Worm (Caenorhabditis elegans): Measurements from ENCODE around the gene prp-6.
A peak's percentile ranks its signal among the peaks of the same experiment; 100 is the strongest.

prp-6 gene

DNA sequence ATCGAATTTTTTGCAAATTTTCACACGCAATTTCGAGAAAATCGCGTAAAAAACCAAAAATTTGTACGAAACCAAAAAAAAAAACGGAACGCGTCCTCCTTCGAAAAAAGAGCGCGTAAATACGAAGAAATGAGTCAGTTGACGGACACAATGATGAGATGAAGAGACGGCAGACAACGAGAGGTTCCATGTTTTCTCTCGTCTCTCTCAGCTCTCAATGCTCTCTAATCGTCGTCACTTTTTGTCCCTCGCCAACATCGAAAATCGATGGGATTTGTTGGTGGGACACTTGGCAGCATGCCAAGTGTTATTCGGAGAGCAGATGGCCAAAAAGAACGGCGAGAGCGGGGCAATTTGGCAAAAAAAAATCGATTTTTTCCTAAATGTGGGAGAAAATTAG is 56.9 kb downstream of the prp-6 start (continued):
- TF ChIP-seq C17E4.6 (GFP tag; IDR thresholded peaks at IDR 0.05) (no peak), K11D2.4 (GFP tag; IDR thresholded peaks at IDR 0.05) (peak; percentile 64; the same call in 1 of the 2 replicates), F33H1.4 (GFP tag; IDR thresholded peaks at IDR 0.05) (no peak), madf-6 (GFP tag; IDR thresholded peaks at IDR 0.05) (peak; percentile 43; the same call in 1 of the 2 replicates), tbp1 (GFP tag; optimal IDR thresholded peaks at IDR 0.05) (peak; percentile 13)

- TF ChIP-seq lsl-1 (GFP tag; optimal IDR thresholded peaks at IDR 0.05) (peak; percentile 78), nhr-27 (tag; optimal IDR thresholded peaks at IDR 0.05) (no peak), atf-7 (tag; optimal IDR thresholded peaks at IDR 0.05) (no peak), hsf-1 (GFP tag; IDR thresholded peaks at IDR 0.05) (no peak)
These were observed 59.6 kb downstream of the prp-6 start, which contains the start of gene nova-1 for ce11 chrV:18081857-18082256. TSS of gene nova-1 (minus strand) at chrV:18081957.

ce11 chrV:18085150-18085833 is 63.0 kb downstream of the prp-6 start, which contains the start of gene fbxa-106:
TSS of gene fbxa-106 (minus strand) at chrV:18085200.
- TF ChIP-seq lag-1 (GFP tag; IDR thresholded peaks at IDR 0.05) (no peak), F22D6.2 (tag; optimal IDR thresholded peaks at IDR 0.05) (no peak), pha-4 (tag; optimal IDR thresholded peaks at IDR 0.05) (no peak), dox-1 (GFP tag; IDR thresholded peaks at IDR 0.05) (no peak), madf-3 (GFP tag; IDR thresholded peaks at IDR 0.05) (no peak), ztf-22 (GFP tag; optimal IDR thresholded peaks at IDR 0.05) (no peak), nhr-27 (tag; optimal IDR thresholded peaks at IDR 0.05) (no peak), ceh-79 (tag; optimal IDR thresholded peaks at IDR 0.05) (no peak), C17E4.6 (GFP tag; IDR thresholded peaks at IDR 0.05) (no peak), nfyb-1 (GFP tag; IDR thresholded peaks at IDR 0.05) (no peak), lsy-27 (tag; optimal IDR thresholded peaks at IDR 0.05; ENCODE audit: borderline replicate concordance, insufficient read depth) (no peak), tbp1 (GFP tag; optimal IDR thresholded peaks at IDR 0.05) (peak; percentile 56), snpc-4 (GFP tag; optimal IDR thresholded peaks at IDR 0.05) (no peak), snpc-4 (tag; optimal IDR thresholded peaks at IDR 0.05) (no peak), sdz-38 (tag; optimal IDR thresholded peaks at IDR 0.05) (no peak), nhr-179 (tag; optimal IDR thresholded peaks at IDR 0.05) (no peak), Y67H2A.10 (GFP tag; conservative IDR thresholded peaks at IDR 0.05) (no peak), tlf-1 (GFP tag; optimal IDR thresholded peaks at IDR 0.05) (no peak), tbx-9 (tag; optimal IDR thresholded peaks at IDR 0.05; ENCODE audit: borderline replicate concordance) (no peak), sea-2 (GFP tag; IDR thresholded peaks at IDR 0.05) (no peak), him-1 (tag; optimal IDR thresholded peaks at IDR 0.05) (no peak), bed-2 (GFP tag; IDR thresholded peaks at IDR 0.05) (no peak), snpc-1.3 (tag; optimal IDR thresholded peaks at IDR 0.05; ENCODE audit: insufficient read depth) (no peak), F23B12.7 (tag; optimal IDR thresholded peaks at IDR 0.05; ENCODE audit: insufficient read depth) (no peak), zim-3 (tag; optimal IDR thresholded peaks at IDR 0.05) (no peak), xnd-1 (tag; optimal IDR thresholded peaks at IDR 0.05) (no peak), rec-8 (tag; optimal IDR thresholded peaks at IDR 0.05) (no peak), unc-130 (GFP tag; optimal IDR thresholded peaks at IDR 0.05) (no peak), akir-1 (GFP tag; optimal IDR thresholded peaks at IDR 0.05) (no peak), madf-8 (GFP tag; conservative IDR thresholded peaks at IDR 0.05) (no peak), ama-1 (optimal IDR thresholded peaks at IDR 0.05) (no peak), ama-1 (GFP tag; optimal IDR thresholded peaks at IDR 0.05) (no peak), Y56A3A.18 (GFP tag; IDR thresholded peaks at IDR 0.05) (no peak), ets-4 (GFP tag; optimal IDR thresholded peaks at IDR 0.05) (no peak), ceh-100 (GFP tag; IDR thresholded peaks at IDR 0.05) (no peak), attf-3 (GFP tag; conservative IDR thresholded peaks at IDR 0.05) (no peak), F52B5.7 (tag; optimal IDR thresholded peaks at IDR 0.05) (no peak), cebp-2 (GFP tag; IDR thresholded peaks at IDR 0.05) (no peak)

Measured in whole organism, young adult.